Worm (Caenorhabditis elegans): ENCODE data around the gene C12D8.21.

C12D8.21 gene

ce11 chrV:10201913-10202312 lies 39.1 kb downstream of the C12D8.21 start, which contains the start of gene ZK856.7:
TSS of gene ZK856.7 (plus strand) at chrV:10202098.
- TF ChIP-seq nhr-11 (tag; optimal IDR thresholded peaks at IDR 0.05) (no peak), nhr-23 (tag; optimal IDR thresholded peaks at IDR 0.05) (peak; percentile 25), nhr-12 (tag; optimal IDR thresholded peaks at IDR 0.05) (no peak)

- no peak for TF ChIP-seq nhr-237 (tag; optimal IDR thresholded peaks at IDR 0.05)
- TF ChIP-seq hmg-11 (tag; optimal IDR thresholded peaks at IDR 0.05): no peak
Observed at ce11 chrV:10198386-10198785, 42.6 kb downstream of the C12D8.21 start, which contains the start of gene ZK856.6. TSS of gene ZK856.6 (plus strand) at chrV:10198686.

- TF ChIP-seq lin-15B (tag; optimal IDR thresholded peaks at IDR 0.05) (no peak), elt-2 (tag; optimal IDR thresholded peaks at IDR 0.05) (peak; percentile 22)
Observed at ce11 chrV:10191242-10191641, 49.7 kb downstream of the C12D8.21 start.

Measured in whole organism, L3 larva.